Fruit fly (Drosophila melanogaster) whole organism, wandering third instar larva: ENCODE data around the gene CG6000.

Source experiments
- Hnf4 ChIP-seq: fragments of 200-800 bp; sonication (Bioruptor generic); optimal IDR thresholded peaks from 2 replicates; lab custom pipeline; 2016; ENCODE audit warnings: missing biosample characterization, mild to moderate bottlenecking, missing genetic modification characterization
- Hr83 ChIP-seq: fragments of 200-300 bp; sonication (Bioruptor generic); optimal IDR thresholded peaks from 2 replicates; lab custom pipeline; 2016; ENCODE audit warnings: missing biosample characterization, mild to moderate bottlenecking, missing genetic modification characterization, moderate library complexity; ENCODE audit not compliant: poor library complexity, severe bottlenecking
- Myc ChIP-seq: fragments of >200 bp; optimal IDR thresholded peaks from 2 replicates; lab custom pipeline; 2017
- OdsH ChIP-seq: fragments of 200-800 bp; sonication (Bioruptor generic); optimal IDR thresholded peaks from 2 replicates; lab custom pipeline; 2016; ENCODE audit warnings: missing biosample characterization, mild to moderate bottlenecking, missing genetic modification characterization
- Rel ChIP-seq, 2 experiments: fragments of 200-800 bp; sonication (Bioruptor generic) in 1 of 2; optimal IDR thresholded peaks; 2 replicates in 1 of 2; 3 replicates in 1 of 2; lab custom pipeline; 2016 to 2019; ENCODE audit warnings: mild to moderate bottlenecking in 2 of 2, missing biosample characterization in 2 of 2, missing genetic modification characterization in 2 of 2, moderate library complexity in 1 of 2
- Vsx2 ChIP-seq: fragments of 200-300, 225-300 bp; sonication (Bioruptor generic); optimal IDR thresholded peaks from 2 replicates; lab custom pipeline; 2018; ENCODE audit warnings: missing biosample characterization, missing genetic modification characterization; ENCODE audit not compliant: partially characterized antibody
- h ChIP-seq: fragments of 200-800 bp; sonication (Bioruptor generic); optimal IDR thresholded peaks from 3 replicates; lab custom pipeline; 2016; ENCODE audit warnings: missing biosample characterization, mild to moderate bottlenecking, missing genetic modification characterization
- lola ChIP-seq: fragments of >200 bp; optimal IDR thresholded peaks from 2 replicates; lab custom pipeline; 2017; ENCODE audit warnings: missing biosample characterization, missing genetic modification characterization
- pan ChIP-seq: fragments of >200 bp; optimal IDR thresholded peaks from 2 replicates; lab custom pipeline; 2017
- psq ChIP-seq: fragments of 200-800 bp; sonication (Bioruptor generic); optimal IDR thresholded peaks from 3 replicates; lab custom pipeline; 2017; ENCODE audit warnings: missing biosample characterization, mild to moderate bottlenecking, missing genetic modification characterization, moderate library complexity

DNA sequence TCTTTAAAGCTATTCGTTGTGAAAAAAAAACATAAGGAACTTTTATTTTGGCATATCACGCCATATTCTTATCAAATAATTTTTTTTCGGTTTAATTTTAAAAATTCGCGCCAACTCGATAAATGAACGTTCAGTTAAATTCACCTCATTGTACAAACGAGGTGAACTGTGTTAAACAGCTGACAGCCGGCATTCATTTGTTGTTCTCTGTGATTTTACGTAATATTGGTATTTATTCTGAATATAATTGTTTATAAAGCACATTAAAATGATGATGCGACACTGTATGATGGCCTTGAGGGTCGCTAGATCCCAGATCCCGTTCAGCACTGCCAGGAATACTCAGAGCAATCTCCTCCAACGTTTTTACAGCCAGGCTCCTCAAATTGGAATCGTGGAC lies at the start of gene CG6000:
- TF ChIP-seq h (GFP tag; lab: Kevin White, UChicago) = no peak
- TF ChIP-seq Hnf4 (GFP tag; lab: Kevin White, UChicago) = no peak
- TF ChIP-seq Rel (GFP tag; optimal IDR thresholded peaks at IDR 0.05; lab: Kevin White, UChicago) = no peak
- no peak for TF ChIP-seq Rel (tag; optimal IDR thresholded peaks at IDR 0.05; lab: Kevin White, UChicago)
- no peak for TF ChIP-seq psq (GFP tag; lab: Kevin White, UChicago)
- TF ChIP-seq Vsx2 = no peak
- TF ChIP-seq OdsH (GFP tag; lab: Kevin White, UChicago) = no peak
- TF ChIP-seq Hr83 = no peak
- TF ChIP-seq pan (lab: Kevin White, UChicago) = no peak
- TF ChIP-seq lola (GFP tag; lab: Kevin White, UChicago) = no peak
- TF ChIP-seq Myc (lab: Kevin White, UChicago) = peak; percentile 34
